Fruit fly (Drosophila melanogaster): ENCODE results near the gene CG4666.

The CG4666 gene

DNA sequence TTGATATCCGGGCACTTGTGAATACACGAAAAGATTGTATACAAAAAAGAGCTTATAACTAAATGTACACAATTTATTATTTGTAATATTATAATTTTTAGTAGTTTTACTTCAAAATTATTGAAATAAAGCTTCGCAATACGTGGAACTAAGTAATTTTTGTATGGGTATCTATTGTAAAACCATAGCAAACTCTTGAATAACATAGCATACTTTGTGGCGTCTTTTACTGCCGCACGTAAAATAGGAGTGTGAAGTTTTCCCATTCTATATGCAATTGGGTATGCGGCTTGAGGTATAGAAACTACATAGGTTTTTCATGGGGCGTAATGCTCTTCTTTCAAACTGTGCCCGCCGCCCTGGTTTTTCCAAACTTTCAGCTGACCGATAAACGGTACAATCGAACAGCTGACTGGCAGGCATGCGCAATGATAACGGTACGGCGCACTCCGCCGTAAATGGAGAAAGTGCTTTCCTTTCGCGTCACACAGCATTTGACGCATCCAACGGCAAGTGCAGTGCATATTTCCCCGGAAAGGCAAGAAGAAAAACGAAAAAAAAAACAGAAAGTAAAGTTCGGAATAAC is 38.1 kb downstream of the CG4666 start, which contains the start of gene CG5937 (continued):
- peak; percentile 43 for TF ChIP-seq lab (GFP tag; optimal IDR thresholded peaks at IDR 0.05)
- TF ChIP-seq eyg (GFP tag; optimal IDR thresholded peaks at IDR 0.05), result no peak
- peak; percentile 4 for TF ChIP-seq tin (GFP tag; optimal IDR thresholded peaks at IDR 0.05)
- TF ChIP-seq CG13624 (GFP tag; optimal IDR thresholded peaks at IDR 0.05), result no peak
- TF ChIP-seq dmrt99B (tag; optimal IDR thresholded peaks at IDR 0.05), result peak; percentile 22
- TF ChIP-seq Med (GFP tag), result peak; percentile 58
- no peak for TF ChIP-seq Xbp1 (GFP tag; optimal IDR thresholded peaks at IDR 0.05)
- peak in 1 of 3 experiments; percentile 4 for TF ChIP-seq lola (GFP tag; optimal IDR thresholded peaks at IDR 0.05)
- peak; percentile 23 for TF ChIP-seq nmo (GFP tag; optimal IDR thresholded peaks at IDR 0.05)
- peak; percentile 5 for TF ChIP-seq D19A (tag; optimal IDR thresholded peaks at IDR 0.05)
- peak; percentile 27 for TF ChIP-seq CG15269 (tag; optimal IDR thresholded peaks at IDR 0.05)
- TF ChIP-seq CG17385 (GFP tag; optimal IDR thresholded peaks at IDR 0.05), result peak; percentile 33
- TF ChIP-seq CG31441 (GFP tag; IDR thresholded peaks at IDR 0.05), result peak; percentile 27; the same call in 1 of the 2 replicates
- peak; percentile 8 for TF ChIP-seq D19B (GFP tag; optimal IDR thresholded peaks at IDR 0.05)
- peak; percentile 33 for TF ChIP-seq phol (tag; optimal IDR thresholded peaks at IDR 0.05)
- TF ChIP-seq CG17328 (GFP tag; IDR thresholded peaks at IDR 0.05), result no peak
- peak in 1 of 2 experiments; percentile 61 for TF ChIP-seq crp (GFP tag; optimal IDR thresholded peaks at IDR 0.05)
- TF ChIP-seq CG10543 (GFP tag; optimal IDR thresholded peaks at IDR 0.05), result peak; percentile 54
- no peak for TF ChIP-seq CG18476 (GFP tag; optimal IDR thresholded peaks at IDR 0.05)
- TF ChIP-seq PHDP (tag; optimal IDR thresholded peaks at IDR 0.05), result peak; percentile 24
- no peak for TF ChIP-seq CG1024 (GFP tag; IDR thresholded peaks at IDR 0.05)
- TF ChIP-seq CG12659 (GFP tag; optimal IDR thresholded peaks at IDR 0.05), result peak; percentile 10
- peak; percentile 4 for TF ChIP-seq Fer1 (GFP tag; optimal IDR thresholded peaks at IDR 0.05)
- no peak for TF ChIP-seq az2 (GFP tag; optimal IDR thresholded peaks at IDR 0.05)
- peak; percentile 13 for TF ChIP-seq CG10267 (tag; optimal IDR thresholded peaks at IDR 0.05)
- peak; percentile 22 for TF ChIP-seq CG10979 (tag; optimal IDR thresholded peaks at IDR 0.05)
- peak in 1 of 2 experiments; percentile 14 for TF ChIP-seq Hr51 (GFP tag; optimal IDR thresholded peaks at IDR 0.05)
- TF ChIP-seq CG7372 (GFP tag; IDR thresholded peaks at IDR 0.05), result no peak
- TF ChIP-seq CG7556 (GFP tag; optimal IDR thresholded peaks at IDR 0.05), result peak; percentile 44
- no peak for TF ChIP-seq CG8388 (GFP tag; optimal IDR thresholded peaks at IDR 0.05)
- peak; percentile 40 for TF ChIP-seq CG7839 (tag; optimal IDR thresholded peaks at IDR 0.05)
- peak; percentile 17 for TF ChIP-seq CG1233 (GFP tag; optimal IDR thresholded peaks at IDR 0.05)
- peak; percentile 25; the same call in 1 of the 2 replicates for TF ChIP-seq Dref (GFP tag; IDR thresholded peaks at IDR 0.05)
- 0 out of 3 replicates have a peak, but pooled peaks have one; percentile 39 for TF ChIP-seq CG6791 (GFP tag; IDR thresholded peaks at IDR 0.05; ENCODE audit: partially characterized antibody)
- TF ChIP-seq CG5180 (GFP tag; optimal IDR thresholded peaks at IDR 0.05), result peak; percentile 33
- no peak for TF ChIP-seq CG7271 (tag; optimal IDR thresholded peaks at IDR 0.05)
- no peak for TF ChIP-seq CG16779 (GFP tag; IDR thresholded peaks at IDR 0.05)
- TF ChIP-seq CG30403 (GFP tag; optimal IDR thresholded peaks at IDR 0.05), result peak; percentile 14
- peak; percentile 12 for TF ChIP-seq caup (GFP tag; optimal IDR thresholded peaks at IDR 0.05; ENCODE audit: severe bottlenecking)
- TF ChIP-seq CG11504 (tag; optimal IDR thresholded peaks at IDR 0.05), result peak; percentile 47
- peak; percentile 57; the same call in 2 of the 3 replicates for TF ChIP-seq CG17361 (GFP tag; IDR thresholded peaks at IDR 0.05)
- peak; percentile 18 for TF ChIP-seq CG10147 (GFP tag; optimal IDR thresholded peaks at IDR 0.05)
- TF ChIP-seq Nf-YC (tag; optimal IDR thresholded peaks at IDR 0.05), result peak; percentile 46
- no peak for TF ChIP-seq CG1602 (GFP tag; optimal IDR thresholded peaks at IDR 0.05)
- peak; percentile 29 for TF ChIP-seq CG14710 (tag; optimal IDR thresholded peaks at IDR 0.05)
- TF ChIP-seq CG34376 (GFP tag; optimal IDR thresholded peaks at IDR 0.05), result peak; percentile 29
- TF ChIP-seq CG13775 (GFP tag; optimal IDR thresholded peaks at IDR 0.05), result peak; percentile 25
